Fruit fly (Drosophila melanogaster) whole organism, embryonic: ENCODE data around the gene lilli.

ENCODE experiments used
- Adf1 ChIP-seq: fragments of 200-800 bp; sonication (Bioruptor generic); IDR thresholded peaks from 2 replicates; pipeline ENCODE4 v1.3.6; 2022; ENCODE audit warnings: missing biosample characterization, missing genetic modification characterization
- Atf6 ChIP-seq: fragments of 200-800 bp; sonication (Bioruptor generic); IDR thresholded peaks from 2 replicates; pipeline ENCODE4 v1.3.6; 2022; ENCODE audit warnings: missing biosample characterization, missing genetic modification characterization
- CG10267 ChIP-seq: fragments of 200-800 bp; sonication (Bioruptor generic); optimal IDR thresholded peaks from 2 replicates; lab custom pipeline; 2018; ENCODE audit warnings: missing biosample characterization, mild to moderate bottlenecking, missing genetic modification characterization, moderate library complexity
- CG10366 ChIP-seq: fragments of 200-800 bp; sonication (Bioruptor generic); IDR thresholded peaks from 2 replicates; pipeline ENCODE4 v1.3.6; 2022; ENCODE audit warnings: missing biosample characterization, missing genetic modification characterization
- CG11723 ChIP-seq: fragments of 200-800 bp; sonication (Bioruptor generic); optimal IDR thresholded peaks from 2 replicates; lab custom pipeline; 2017; ENCODE audit warnings: missing biosample characterization, mild to moderate bottlenecking, missing genetic modification characterization
- CG12071 ChIP-seq: fragments of 200-800 bp; sonication (Bioruptor generic); optimal IDR thresholded peaks from 3 replicates; lab custom pipeline; 2018; ENCODE audit warnings: missing biosample characterization, mild to moderate bottlenecking, missing genetic modification characterization
- CG12104 ChIP-seq: fragments of 200-800 bp; sonication (Bioruptor generic); optimal IDR thresholded peaks from 3 replicates; lab custom pipeline; 2016; ENCODE audit warnings: missing biosample characterization, missing genetic modification characterization
- CG12942 ChIP-seq: fragments of 200-800 bp; sonication (Bioruptor generic); optimal IDR thresholded peaks from 3 replicates; lab custom pipeline; 2016; ENCODE audit warnings: missing biosample characterization, missing genetic modification characterization
- CG13123 ChIP-seq: fragments of 200-800 bp; sonication (Bioruptor generic); optimal IDR thresholded peaks from 2 replicates; lab custom pipeline; 2016; ENCODE audit warnings: missing biosample characterization, missing genetic modification characterization
- CG1647 ChIP-seq: fragments of 200-800 bp; sonication (Bioruptor generic); optimal IDR thresholded peaks from 3 replicates; lab custom pipeline; 2016; ENCODE audit warnings: missing biosample characterization, missing genetic modification characterization
- CG1832 ChIP-seq: fragments of 200-800 bp; sonication (Bioruptor generic); optimal IDR thresholded peaks from 2 replicates; lab custom pipeline; 2017; ENCODE audit warnings: missing biosample characterization, mild to moderate bottlenecking, missing genetic modification characterization, inconsistent platforms
- CG2116 ChIP-seq: fragments of 200-800 bp; sonication (Bioruptor generic); optimal IDR thresholded peaks from 3 replicates; lab custom pipeline; 2018; ENCODE audit warnings: missing biosample characterization, mild to moderate bottlenecking, missing genetic modification characterization
- CG3163 ChIP-seq: fragments of 200-800 bp; sonication (Bioruptor generic); optimal IDR thresholded peaks from 3 replicates; lab custom pipeline; 2016; ENCODE audit warnings: missing biosample characterization, missing genetic modification characterization
- CG34422 ChIP-seq: fragments of 200-800 bp; sonication (Bioruptor generic); IDR thresholded peaks from 3 replicates; pipeline ENCODE4 v1.3.6; 2022; ENCODE audit warnings: missing biosample characterization, missing genetic modification characterization
- CG3995 ChIP-seq: fragments of 200-800 bp; sonication (Bioruptor generic); optimal IDR thresholded peaks from 3 replicates; lab custom pipeline; 2016; ENCODE audit warnings: missing biosample characterization, missing genetic modification characterization
- CG4328 ChIP-seq: fragments of 200-800 bp; sonication (Bioruptor generic); optimal IDR thresholded peaks from 3 replicates; lab custom pipeline; 2017; ENCODE audit warnings: missing biosample characterization, missing genetic modification reagents, missing genetic modification characterization
- CG6175 ChIP-seq: fragments of 200-800 bp; sonication (Bioruptor generic); IDR thresholded peaks from 3 replicates; pipeline ENCODE4 v1.3.6; 2022; ENCODE audit warnings: missing biosample characterization, missing genetic modification characterization
- CG8478 ChIP-seq: fragments of >200 bp; optimal IDR thresholded peaks from 2 replicates; lab custom pipeline; 2018
- CG8765 ChIP-seq: fragments of 200-800 bp; sonication (Bioruptor generic); IDR thresholded peaks from 2 replicates; pipeline ENCODE4 v1.3.6; 2022; ENCODE audit warnings: missing biosample characterization, missing genetic modification characterization
- CG8944 ChIP-seq: fragments of 200-800 bp; sonication (Bioruptor generic); optimal IDR thresholded peaks from 3 replicates; lab custom pipeline; 2016; ENCODE audit warnings: missing biosample characterization, missing genetic modification characterization
- Deaf1 ChIP-seq: fragments of 200-800 bp; optimal IDR thresholded peaks from 3 replicates; lab custom pipeline; 2019; ENCODE audit warnings: missing biosample characterization, mild to moderate bottlenecking, missing genetic modification characterization, moderate library complexity
- E2f1 ChIP-seq: fragments of 200-800 bp; sonication (Bioruptor generic); IDR thresholded peaks from 2 replicates; pipeline ENCODE4 v1.3.6; 2022; ENCODE audit warnings: missing biosample characterization, missing genetic modification characterization
- Eip74EF ChIP-seq, 2 experiments: fragments of 200-800 bp in 1 of 2; fragments of >200 bp in 1 of 2; sonication (Bioruptor generic) in 1 of 2; optimal IDR thresholded peaks; 2 replicates each; lab custom pipeline; 2017 to 2019; ENCODE audit warnings: missing biosample characterization in 2 of 2, missing genetic modification characterization in 2 of 2, mild to moderate bottlenecking in 1 of 2, moderate library complexity in 1 of 2
- Elba2 ChIP-seq: fragments of 200-800 bp; sonication (Bioruptor generic); optimal IDR thresholded peaks from 3 replicates; lab custom pipeline; 2016; ENCODE audit warnings: missing biosample characterization, missing genetic modification characterization
- HLH3B ChIP-seq: fragments of 200-800 bp; sonication (Bioruptor generic); IDR thresholded peaks from 2 replicates; pipeline ENCODE4 v1.3.6; 2022; ENCODE audit warnings: missing biosample characterization, missing genetic modification characterization
- HmgZ ChIP-seq: fragments of 200-800 bp; sonication (Bioruptor generic); optimal IDR thresholded peaks from 2 replicates; lab custom pipeline; 2018; ENCODE audit warnings: missing biosample characterization, mild to moderate bottlenecking, missing genetic modification characterization
- MTF-1 ChIP-seq: fragments of 200-800 bp; sonication (Bioruptor generic); optimal IDR thresholded peaks from 2 replicates; lab custom pipeline; 2018; ENCODE audit warnings: missing biosample characterization, mild to moderate bottlenecking, missing genetic modification characterization, borderline replicate concordance
- Mrtf ChIP-seq: fragments of 200-800 bp; sonication (Bioruptor generic); IDR thresholded peaks from 3 replicates; pipeline ENCODE4 v1.3.6; 2022; ENCODE audit warnings: missing biosample characterization, missing genetic modification characterization
- NFAT ChIP-seq: fragments of 200-800 bp; sonication (Bioruptor generic); IDR thresholded peaks from 2 replicates; pipeline ENCODE4 v1.3.6; 2022; ENCODE audit warnings: missing biosample characterization, missing genetic modification characterization
- btn ChIP-seq: fragments of 200-800 bp; sonication (Bioruptor generic); optimal IDR thresholded peaks from 2 replicates; lab custom pipeline; 2016; ENCODE audit warnings: missing biosample characterization, missing genetic modification characterization
- cad ChIP-seq: fragments of >200 bp; optimal IDR thresholded peaks from 2 replicates; lab custom pipeline; 2017; ENCODE audit warnings: missing biosample characterization, missing genetic modification characterization
- cg ChIP-seq: fragments of 200-800 bp; sonication (Bioruptor generic); optimal IDR thresholded peaks from 3 replicates; lab custom pipeline; 2019; ENCODE audit warnings: missing biosample characterization, mild to moderate bottlenecking, missing genetic modification characterization, moderate library complexity
- chinmo ChIP-seq: fragments of 200-800 bp; sonication (Bioruptor generic); IDR thresholded peaks from 4 replicates; pipeline ENCODE4 v1.3.6; 2022; ENCODE audit warnings: missing biosample characterization, missing genetic modification characterization; ENCODE audit not compliant: partially characterized antibody
- corto ChIP-seq: fragments of 200-800 bp; sonication (Bioruptor generic); optimal IDR thresholded peaks from 2 replicates; lab custom pipeline; 2016; ENCODE audit warnings: missing biosample characterization, mild to moderate bottlenecking, missing genetic modification characterization, moderate library complexity
- dan ChIP-seq: fragments of 200-800 bp; sonication (Bioruptor generic); IDR thresholded peaks from 2 replicates; pipeline ENCODE4 v1.3.6; 2022; ENCODE audit warnings: missing biosample characterization, missing genetic modification characterization
- danr ChIP-seq: fragments of 200-800 bp; sonication (Bioruptor generic); IDR thresholded peaks from 2 replicates; pipeline ENCODE4 v1.3.6; 2022; ENCODE audit warnings: missing biosample characterization, missing genetic modification characterization
- gce ChIP-seq: fragments of 200-800 bp; sonication (Bioruptor generic); IDR thresholded peaks from 3 replicates; pipeline ENCODE4 v1.3.6; 2022; ENCODE audit warnings: missing biosample characterization, missing genetic modification characterization
- gcm2 ChIP-seq: fragments of 200-800 bp; sonication (Bioruptor generic); optimal IDR thresholded peaks from 2 replicates; lab custom pipeline; 2016; ENCODE audit warnings: missing biosample characterization, missing genetic modification characterization
- hkb ChIP-seq, 2 experiments: fragments of 200-800 bp in 1 of 2; fragments of >200 bp in 1 of 2; sonication (Bioruptor generic) in 1 of 2; IDR thresholded peaks in 1 of 2; optimal IDR thresholded peaks in 1 of 2; 2 replicates each; pipeline versions ENCODE4 v1.3.6 to Lab custom; 2017 to 2022; ENCODE audit warnings: missing biosample characterization in 1 of 2, missing genetic modification characterization in 1 of 2
- ken ChIP-seq: fragments of 200-800 bp; sonication (Bioruptor generic); IDR thresholded peaks from 3 replicates; pipeline ENCODE4 v1.3.6; 2022; ENCODE audit warnings: missing biosample characterization, missing genetic modification characterization
- klu ChIP-seq: fragments of 200-800 bp; sonication (Bioruptor generic); IDR thresholded peaks from 2 replicates; pipeline ENCODE4 v1.3.6; 2022; ENCODE audit warnings: missing biosample characterization, missing genetic modification characterization
- lmd ChIP-seq: fragments of 200-800 bp; sonication (Bioruptor generic); IDR thresholded peaks from 2 replicates; pipeline ENCODE4 v1.3.6; 2022; ENCODE audit warnings: missing biosample characterization, missing genetic modification characterization
- mam ChIP-seq: fragments of 200-800 bp; sonication (Bioruptor generic); optimal IDR thresholded peaks from 3 replicates; lab custom pipeline; 2016; ENCODE audit warnings: missing biosample characterization, missing genetic modification characterization
- phol ChIP-seq: fragments of 200-800 bp; sonication (Bioruptor generic); optimal IDR thresholded peaks from 3 replicates; lab custom pipeline; 2018; ENCODE audit warnings: missing biosample characterization, mild to moderate bottlenecking, missing genetic modification characterization, moderate library complexity
- ranshi ChIP-seq: fragments of 200-800 bp; sonication (Bioruptor generic); IDR thresholded peaks from 2 replicates; pipeline ENCODE4 v1.3.6; 2022; ENCODE audit warnings: missing biosample characterization, missing genetic modification characterization
- rib ChIP-seq: fragments of 200-800 bp; sonication (Bioruptor generic); IDR thresholded peaks from 2 replicates; pipeline ENCODE4 v1.3.6; 2022; ENCODE audit warnings: missing biosample characterization, missing genetic modification characterization
- slbo ChIP-seq: fragments of 200-800 bp; sonication (Bioruptor generic); IDR thresholded peaks from 2 replicates; pipeline ENCODE4 v1.3.6; 2022; ENCODE audit warnings: missing biosample characterization, missing genetic modification characterization
- sug ChIP-seq: fragments of 200-800 bp; optimal IDR thresholded peaks from 2 replicates; lab custom pipeline; 2019; ENCODE audit warnings: missing biosample characterization, mild to moderate bottlenecking, missing genetic modification characterization, moderate library complexity
- tna ChIP-seq: fragments of 200-800 bp; sonication (Bioruptor generic); IDR thresholded peaks from 2 replicates; pipeline ENCODE4 v1.3.6; 2022; ENCODE audit warnings: missing biosample characterization, missing genetic modification characterization; ENCODE audit not compliant: partially characterized antibody

lilli gene

dm6 chr2L:2885503-2886225, at the start of gene lilli, which contains the start of gene NTPase (continued):
- peak; percentile 100 for TF ChIP-seq cg (GFP tag; lab: Kevin White, UChicago)
- TF ChIP-seq CG11723 (GFP tag; lab: Kevin White, UChicago): peak; percentile 31
- TF ChIP-seq CG10366: peak; percentile 22; the same call in 1 of the 2 replicates
- 0 out of 2 replicates have a peak, but pooled peaks have one; percentile 7 for TF ChIP-seq klu (GFP tag; lab: Robert Waterston, UW)
- no peak for TF ChIP-seq CG8765 (GFP tag; lab: Robert Waterston, UW)
- 0 out of 3 replicates have a peak, but pooled peaks have one; percentile 19 for TF ChIP-seq CG6175 (GFP tag; lab: Robert Waterston, UW)
- peak; percentile 61 for TF ChIP-seq CG3163 (GFP tag; lab: Kevin White, UChicago)
- TF ChIP-seq sug (tag; lab: Kevin White, UChicago): no peak
- TF ChIP-seq gcm2 (GFP tag; lab: Kevin White, UChicago): peak; percentile 7
- 0 out of 2 replicates have a peak, but pooled peaks have one; percentile 44 for TF ChIP-seq HLH3B (GFP tag; lab: Robert Waterston, UW)
- TF ChIP-seq Adf1: 0 out of 2 replicates have a peak, but pooled peaks have one; percentile 26
- no peak for TF ChIP-seq danr (GFP tag; lab: Robert Waterston, UW)
- no peak for TF ChIP-seq Deaf1 (tag; lab: Kevin White, UChicago)
- no peak for TF ChIP-seq CG12071
- TF ChIP-seq hkb (optimal IDR thresholded peaks at IDR 0.05; lab: Kevin White, UChicago): no peak
- peak; percentile 50; the same call in 1 of the 2 replicates for TF ChIP-seq hkb (GFP tag; IDR thresholded peaks at IDR 0.05; lab: Robert Waterston, UW)
- peak; percentile 48 for TF ChIP-seq E2f1
- peak; percentile 73; the same call in 2 of the 3 replicates for TF ChIP-seq CG34422 (GFP tag; lab: Robert Waterston, UW)
- TF ChIP-seq tna (GFP tag; lab: Robert Waterston, UW): peak; percentile 86
- TF ChIP-seq CG8944: peak; percentile 61
- TF ChIP-seq dan: no peak
- TF ChIP-seq HmgZ (tag; lab: Kevin White, UChicago): peak; percentile 2
- peak; percentile 65 for TF ChIP-seq slbo (GFP tag; lab: Robert Waterston, UW)
- TF ChIP-seq CG4328: peak; percentile 18
- TF ChIP-seq corto: peak; percentile 73
- peak; percentile 70 for TF ChIP-seq CG2116 (GFP tag; lab: Kevin White, UChicago)
- no peak for TF ChIP-seq MTF-1 (GFP tag; lab: Kevin White, UChicago)
- peak; percentile 55 for TF ChIP-seq CG1647 (GFP tag; lab: Kevin White, UChicago)
- TF ChIP-seq CG10267 (tag; lab: Kevin White, UChicago): peak; percentile 95
- TF ChIP-seq btn (GFP tag; lab: Kevin White, UChicago): peak; percentile 49
- peak; percentile 61 for TF ChIP-seq mam (GFP tag; lab: Kevin White, UChicago)
- no peak for TF ChIP-seq Mrtf (GFP tag; lab: Robert Waterston, UW)
- 0 out of 2 replicates have a peak, but pooled peaks have one; percentile 18 for TF ChIP-seq rib (GFP tag; lab: Robert Waterston, UW)
- TF ChIP-seq Eip74EF (GFP tag; optimal IDR thresholded peaks at IDR 0.05; lab: Kevin White, UChicago): no peak
- peak; percentile 78 for TF ChIP-seq ken (GFP tag; lab: Robert Waterston, UW)
- peak; percentile 98 for TF ChIP-seq CG8478
- peak; percentile 32 for TF ChIP-seq CG13123 (GFP tag; lab: Kevin White, UChicago)
- peak; percentile 40; the same call in 1 of the 2 replicates for TF ChIP-seq lmd (GFP tag; lab: Robert Waterston, UW)
- TF ChIP-seq phol (tag; lab: Kevin White, UChicago): peak; percentile 38
- TF ChIP-seq CG3995: peak; percentile 56
- TF ChIP-seq Atf6: peak; percentile 15; the same call in 1 of the 2 replicates
- 0 out of 3 replicates have a peak, but pooled peaks have one; percentile 36 for TF ChIP-seq gce
- peak; percentile 48 for TF ChIP-seq CG12942 (GFP tag; lab: Kevin White, UChicago)
- peak; percentile 20 for TF ChIP-seq CG12104
- no peak; the same call in 1 of the 2 replicates for TF ChIP-seq ranshi (GFP tag; lab: Robert Waterston, UW)
- TF ChIP-seq cad (GFP tag; lab: Kevin White, UChicago): no peak
- TF ChIP-seq chinmo (GFP tag; lab: Robert Waterston, UW): peak; percentile 75; the same call in 3 of the 4 replicates
- TF ChIP-seq CG1832: peak; percentile 81
- TF ChIP-seq Elba2: peak; percentile 18
- peak; percentile 12; the same call in 1 of the 2 replicates for TF ChIP-seq NFAT (GFP tag; lab: Robert Waterston, UW)
